Worm (Caenorhabditis elegans) whole organism, L4 larva: ENCODE results near the gene msp-36.

Experiments used
- D1046.2 ChIP-seq: fragments of 200-800 bp; sonication (Bioruptor generic); IDR thresholded peaks from 2 replicates; pipeline ENCODE4 v1.3.6; 2022; ENCODE audit warnings: missing genetic modification characterization, missing compliant biosample characterization
- F26F4.8 ChIP-seq: fragments of 200-800 bp; sonication (Bioruptor generic); conservative IDR thresholded peaks from 2 replicates; pipeline ENCODE4 v1.3.6; 2022; ENCODE audit warnings: missing genetic modification characterization, missing compliant biosample characterization
- F37D6.2 ChIP-seq: sonication (generic microtip); optimal IDR thresholded peaks from 2 replicates; lab custom pipeline; 2016; ENCODE audit warnings: mild to moderate bottlenecking, missing genetic modification characterization, missing compliant biosample characterization
- R02D3.7 ChIP-seq: fragments of 150-350 bp; sonication (generic microtip); optimal IDR thresholded peaks from 3 replicates; lab custom pipeline; 2014; ENCODE audit warnings: missing biosample characterization, missing genetic modification characterization
- Y105C5A.15 ChIP-seq: fragments of 200-800 bp; sonication (Bioruptor generic); IDR thresholded peaks from 2 replicates; pipeline ENCODE4 v1.3.6; 2022; ENCODE audit warnings: missing genetic modification characterization, missing compliant biosample characterization
- Y75B8A.6 ChIP-seq: fragments of 200-800 bp; sonication (Bioruptor generic); IDR thresholded peaks from 2 replicates; pipeline ENCODE4 v1.3.6; 2022; ENCODE audit warnings: missing genetic modification reagents, missing genetic modification characterization, missing compliant biosample characterization
- ZK337.2 ChIP-seq: fragments of 200-800 bp; sonication (Bioruptor generic); IDR thresholded peaks from 2 replicates; pipeline ENCODE4 v1.3.6; 2022; ENCODE audit warnings: missing genetic modification reagents, missing genetic modification characterization, missing compliant biosample characterization
- ZK546.5 ChIP-seq, 2 experiments: sonication (generic microtip); optimal IDR thresholded peaks; 2 replicates each; lab custom pipeline; 2017; ENCODE audit warnings: missing biosample characterization in 2 of 2, missing genetic modification characterization in 2 of 2
- aly-2 ChIP-seq: sonication (generic microtip); optimal IDR thresholded peaks from 2 replicates; lab custom pipeline; 2018; ENCODE audit warnings: missing biosample characterization, missing genetic modification characterization
- ama-1 ChIP-seq: fragments of 150-350 bp; optimal IDR thresholded peaks from 2 replicates; lab custom pipeline; 2014; ENCODE audit warnings: inconsistent platforms, mixed read lengths
- arid-1 ChIP-seq: fragments of 200-800 bp; sonication (Bioruptor generic); conservative IDR thresholded peaks from 2 replicates; pipeline ENCODE4 v1.3.6; 2022; ENCODE audit warnings: missing genetic modification reagents, missing genetic modification characterization, missing compliant biosample characterization
- attf-4 ChIP-seq: sonication (generic microtip); optimal IDR thresholded peaks from 3 replicates; lab custom pipeline; 2017; ENCODE audit warnings: missing biosample characterization, missing genetic modification characterization
- ceh-20 ChIP-seq: fragments of 200-800 bp; sonication (Bioruptor generic); IDR thresholded peaks from 2 replicates; pipeline ENCODE4 v1.3.6; 2022; ENCODE audit warnings: missing genetic modification reagents, missing genetic modification characterization, missing compliant biosample characterization
- ceh-32 ChIP-seq: sonication (generic microtip); optimal IDR thresholded peaks from 2 replicates; lab custom pipeline; 2016; ENCODE audit warnings: mild to moderate bottlenecking, missing genetic modification characterization, missing compliant biosample characterization; ENCODE audit not compliant: poor library complexity
- ceh-82 ChIP-seq: sonication (generic microtip); optimal IDR thresholded peaks from 2 replicates; lab custom pipeline; 2017; ENCODE audit warnings: missing biosample characterization, missing genetic modification characterization
- cey-2 ChIP-seq: sonication (generic microtip); optimal IDR thresholded peaks from 3 replicates; lab custom pipeline; 2017; ENCODE audit warnings: missing genetic modification characterization, mild to moderate bottlenecking, missing compliant biosample characterization, antibody characterized with exemption, borderline replicate concordance; ENCODE audit not compliant: insufficient read depth
- ctbp-1 ChIP-seq: fragments of 200-800 bp; sonication (Bioruptor generic); IDR thresholded peaks from 2 replicates; pipeline ENCODE4 v1.3.6; 2022; ENCODE audit warnings: missing genetic modification reagents, missing genetic modification characterization, missing compliant biosample characterization
- daf-19 ChIP-seq: fragments of 200-800 bp; sonication (Bioruptor generic); conservative IDR thresholded peaks from 2 replicates; pipeline ENCODE4 v1.3.6; 2022; ENCODE audit warnings: missing genetic modification characterization, missing compliant biosample characterization
- dmd-8 ChIP-seq: fragments of 200-800 bp; sonication (Bioruptor generic); IDR thresholded peaks from 2 replicates; pipeline ENCODE4 v1.3.6; 2022; ENCODE audit warnings: missing genetic modification characterization, missing compliant biosample characterization
- dve-1 ChIP-seq: sonication (generic microtip); optimal IDR thresholded peaks from 2 replicates; lab custom pipeline; 2017; ENCODE audit warnings: antibody characterized with exemption, mild to moderate bottlenecking, missing genetic modification characterization, missing compliant biosample characterization; ENCODE audit not compliant: insufficient read depth
- egl-27 ChIP-seq: sonication (generic microtip); optimal IDR thresholded peaks from 3 replicates; lab custom pipeline; 2017; ENCODE audit warnings: missing biosample characterization, missing genetic modification reagents, missing genetic modification characterization
- fos-1 ChIP-seq: fragments of 150-350 bp; optimal IDR thresholded peaks from 2 replicates; lab custom pipeline; 2014; ENCODE audit warnings: missing biosample characterization, missing genetic modification characterization
- gei-8 ChIP-seq: fragments of 200-800 bp; sonication (Bioruptor generic); optimal IDR thresholded peaks from 2 replicates; lab custom pipeline; 2018; ENCODE audit warnings: mild to moderate bottlenecking, missing genetic modification characterization, missing compliant biosample characterization
- hlh-30 ChIP-seq: sonication (generic microtip); optimal IDR thresholded peaks from 2 replicates; lab custom pipeline; 2017; ENCODE audit warnings: antibody characterized with exemption, mild to moderate bottlenecking, missing genetic modification characterization, missing compliant biosample characterization; ENCODE audit not compliant: insufficient read depth
- lim-7 ChIP-seq: fragments of 200-800 bp; sonication (Bioruptor generic); IDR thresholded peaks from 2 replicates; pipeline ENCODE4 v1.3.6; 2022; ENCODE audit warnings: missing genetic modification characterization, missing compliant biosample characterization
- lin-1 ChIP-seq: fragments of 200-800 bp; sonication (Bioruptor generic); IDR thresholded peaks from 2 replicates; pipeline ENCODE4 v1.3.6; 2022; ENCODE audit warnings: missing genetic modification reagents, missing genetic modification characterization, missing compliant biosample characterization
- lin-15B ChIP-seq: fragments of 150-350 bp; sonication (generic microtip); optimal IDR thresholded peaks from 3 replicates; lab custom pipeline; 2014; ENCODE audit warnings: missing biosample characterization, missing genetic modification characterization
- lin-39 ChIP-seq: fragments of 150-350 bp; optimal IDR thresholded peaks from 2 replicates; lab custom pipeline; 2014; ENCODE audit warnings: missing biosample characterization, missing genetic modification reagents, missing genetic modification characterization
- lir-3 ChIP-seq: sonication (generic microtip); optimal IDR thresholded peaks from 2 replicates; lab custom pipeline; 2016; ENCODE audit warnings: mild to moderate bottlenecking, missing genetic modification characterization, missing compliant biosample characterization
- madf-5 ChIP-seq, 2 experiments: fragments of 200-800 bp; sonication (Bioruptor generic); IDR thresholded peaks; 2 replicates each; pipeline ENCODE4 v1.3.6; 2022; ENCODE audit warnings: missing compliant biosample characterization in 2 of 2, missing genetic modification characterization in 2 of 2
- madf-9 ChIP-seq: fragments of 200-800 bp; sonication (Bioruptor generic); conservative IDR thresholded peaks from 2 replicates; pipeline ENCODE4 v1.3.6; 2022; ENCODE audit warnings: missing genetic modification reagents, missing genetic modification characterization, missing compliant biosample characterization
- mdl-1 ChIP-seq, 2 experiments: fragments of 150-350 bp in 1 of 2; sonication (generic microtip) in 1 of 2; optimal IDR thresholded peaks; 2 replicates each; lab custom pipeline; 2014 to 2017; ENCODE audit warnings: missing biosample characterization in 2 of 2, missing genetic modification characterization in 2 of 2
- mdt-29 ChIP-seq: fragments of 200-800 bp; sonication (Bioruptor generic); IDR thresholded peaks from 2 replicates; pipeline ENCODE4 v1.3.6; 2022; ENCODE audit warnings: missing genetic modification reagents, missing genetic modification characterization, missing compliant biosample characterization
- mep-1 ChIP-seq: fragments of 150-350 bp; sonication (generic microtip); optimal IDR thresholded peaks from 3 replicates; lab custom pipeline; 2014; ENCODE audit warnings: missing biosample characterization, missing genetic modification characterization
- mes-2 ChIP-seq: sonication (generic microtip); optimal IDR thresholded peaks from 2 replicates; lab custom pipeline; 2016; ENCODE audit warnings: missing genotype, mild to moderate bottlenecking, missing genetic modification characterization, missing compliant biosample characterization; ENCODE audit not compliant: poor library complexity, severe bottlenecking
- mxl-2 ChIP-seq: fragments of 200-800 bp; sonication (Bioruptor generic); conservative IDR thresholded peaks from 2 replicates; pipeline ENCODE4 v1.3.6; 2022; ENCODE audit warnings: missing genetic modification reagents, missing genetic modification characterization, missing compliant biosample characterization
- nhr-10 ChIP-seq: fragments of 150-350 bp; optimal IDR thresholded peaks from 2 replicates; lab custom pipeline; 2014; ENCODE audit warnings: missing biosample characterization, missing genetic modification characterization
- nhr-102 ChIP-seq: sonication (generic microtip); optimal IDR thresholded peaks from 2 replicates; lab custom pipeline; 2016; ENCODE audit warnings: mild to moderate bottlenecking, missing genetic modification characterization, moderate library complexity, missing compliant biosample characterization
- nhr-11 ChIP-seq: fragments of 150-350 bp; optimal IDR thresholded peaks from 2 replicates; lab custom pipeline; 2014; ENCODE audit warnings: missing biosample characterization, missing genetic modification characterization
- nhr-237 ChIP-seq: sonication (generic microtip); optimal IDR thresholded peaks from 2 replicates; lab custom pipeline; 2017; ENCODE audit warnings: missing biosample characterization, missing genetic modification characterization
- nhr-28 ChIP-seq: fragments of 150-350 bp; optimal IDR thresholded peaks from 2 replicates; lab custom pipeline; 2014; ENCODE audit warnings: missing biosample characterization, missing genetic modification characterization
- nhr-42 ChIP-seq: fragments of 200-800 bp; sonication (Bioruptor generic); IDR thresholded peaks from 2 replicates; pipeline ENCODE4 v1.3.6; 2022; ENCODE audit warnings: missing genetic modification characterization, missing compliant biosample characterization
- nhr-48 ChIP-seq: sonication (generic microtip); optimal IDR thresholded peaks from 2 replicates; lab custom pipeline; 2016; ENCODE audit warnings: mild to moderate bottlenecking, missing genetic modification characterization, missing compliant biosample characterization
- nhr-76 ChIP-seq: fragments of 150-350 bp; optimal IDR thresholded peaks from 2 replicates; lab custom pipeline; 2014; ENCODE audit warnings: missing biosample characterization, missing genetic modification characterization
- pqm-1 ChIP-seq: sonication (generic microtip); optimal IDR thresholded peaks from 2 replicates; lab custom pipeline; 2017; ENCODE audit warnings: missing biosample characterization, missing genetic modification characterization
- set-16 ChIP-seq: fragments of 200-800 bp; sonication (Bioruptor generic); IDR thresholded peaks from 2 replicates; pipeline ENCODE4 v1.3.6; 2022; ENCODE audit warnings: missing genetic modification reagents, missing genetic modification characterization, missing compliant biosample characterization
- skn-1 ChIP-seq: fragments of 150-350 bp; optimal IDR thresholded peaks from 2 replicates; lab custom pipeline; 2014; ENCODE audit warnings: missing biosample characterization, missing genetic modification characterization
- snpc-4 ChIP-seq: fragments of 150-350 bp; optimal IDR thresholded peaks from 2 replicates; lab custom pipeline; 2014; ENCODE audit warnings: missing biosample characterization, missing genetic modification characterization
- spr-1 ChIP-seq: sonication (generic microtip); optimal IDR thresholded peaks from 2 replicates; lab custom pipeline; 2016; ENCODE audit warnings: mild to moderate bottlenecking, missing genetic modification characterization, missing compliant biosample characterization
- spr-3 ChIP-seq: fragments of 200-800 bp; sonication (Bioruptor generic); optimal IDR thresholded peaks from 2 replicates; lab custom pipeline; 2018; ENCODE audit warnings: mild to moderate bottlenecking, missing genetic modification characterization, missing compliant biosample characterization
- unc-130 ChIP-seq: sonication (generic microtip); optimal IDR thresholded peaks from 2 replicates; lab custom pipeline; 2016; ENCODE audit warnings: missing genetic modification reagents, missing genetic modification characterization, missing compliant biosample characterization
- zip-11 ChIP-seq: fragments of 200-800 bp; sonication (Bioruptor generic); IDR thresholded peaks from 2 replicates; pipeline ENCODE4 v1.3.6; 2022; ENCODE audit warnings: missing genetic modification characterization, missing compliant biosample characterization
- zip-2 ChIP-seq: fragments of 150-350 bp; optimal IDR thresholded peaks from 2 replicates; lab custom pipeline; 2014; ENCODE audit warnings: missing biosample characterization, missing genetic modification characterization

Gene msp-36

ce11 chrIV:10128906-10129386 lies 33.7 kb downstream of the msp-36 start, which contains the start of the genes gtbp-1 and K08F4.3 (continued):
- TF ChIP-seq mdl-1 (tag; optimal IDR thresholded peaks at IDR 0.05; lab: Kevin White, UChicago) (peak in 1 of 2 experiments; percentile 8), nhr-237 (tag; lab: Kevin White, UChicago) (no peak), pqm-1 (tag; lab: Kevin White, UChicago) (no peak), ceh-32 (tag; lab: Kevin White, UChicago) (no peak), lim-7 (GFP tag; lab: Robert Waterston, UW) (no peak), R02D3.7 (tag; lab: Kevin White, UChicago) (no peak), ceh-20 (GFP tag; lab: Robert Waterston, UW) (0 out of 2 replicates have a peak, but pooled peaks have one; percentile 22), skn-1 (tag; lab: Kevin White, UChicago) (no peak), fos-1 (tag; lab: Kevin White, UChicago) (no peak), ZK546.5 (tag; optimal IDR thresholded peaks at IDR 0.05; lab: Kevin White, UChicago) (peak in 1 of 2 experiments; percentile 85), ama-1 (peak; percentile 16), hlh-30 (no peak), Y75B8A.6 (GFP tag; lab: Robert Waterston, UW) (no peak), mep-1 (no peak), nhr-11 (peak; percentile 60), madf-9 (no peak), dve-1 (tag; lab: Kevin White, UChicago) (no peak), mxl-2 (GFP tag; lab: Robert Waterston, UW) (no peak), zip-11 (GFP tag; lab: Robert Waterston, UW) (no peak), dmd-8 (GFP tag; lab: Robert Waterston, UW) (no peak), F26F4.8 (GFP tag; lab: Robert Waterston, UW) (no peak), nhr-28 (no peak), arid-1 (GFP tag; lab: Robert Waterston, UW) (no peak), ceh-82 (tag; lab: Kevin White, UChicago) (no peak), nhr-102 (tag; lab: Kevin White, UChicago) (no peak), gei-8 (GFP tag; lab: Kevin White, UChicago) (no peak), lin-39 (no peak), Y105C5A.15 (GFP tag; lab: Robert Waterston, UW) (no peak), egl-27 (tag; lab: Kevin White, UChicago) (no peak), mes-2 (tag; lab: Kevin White, UChicago) (no peak), nhr-10 (no peak), lin-1 (no peak), F37D6.2 (tag; lab: Kevin White, UChicago) (no peak), nhr-48 (tag; lab: Kevin White, UChicago) (no peak), attf-4 (tag; lab: Kevin White, UChicago) (no peak), spr-3 (GFP tag; lab: Kevin White, UChicago) (no peak), madf-5 (GFP tag; IDR thresholded peaks at IDR 0.05; lab: Robert Waterston, UW) (no peak), cey-2 (tag; lab: Kevin White, UChicago) (no peak), nhr-76 (tag; lab: Kevin White, UChicago) (no peak), D1046.2 (GFP tag; lab: Robert Waterston, UW) (no peak), ZK337.2 (no peak), mdt-29 (GFP tag; lab: Robert Waterston, UW) (no peak), snpc-4 (tag; lab: Kevin White, UChicago) (no peak), spr-1 (no peak), set-16 (GFP tag; lab: Robert Waterston, UW) (no peak), lir-3 (no peak), aly-2 (tag; lab: Kevin White, UChicago) (no peak), ctbp-1 (GFP tag; lab: Robert Waterston, UW) (no peak), lin-15B (no peak), zip-2 (tag; lab: Kevin White, UChicago) (no peak), nhr-42 (GFP tag; lab: Robert Waterston, UW) (no peak), daf-19 (GFP tag; lab: Robert Waterston, UW) (no peak), unc-130 (GFP tag; lab: Kevin White, UChicago) (peak; percentile 32)
